Worm (Caenorhabditis elegans) whole organism, young adult: Measurements from ENCODE around the gene cld-9.
A peak's percentile ranks its signal among the peaks of the same experiment; 100 is the strongest.

Source experiments
- B0019.2 ChIP-seq: fragments of 200-800 bp; sonication (Bioruptor generic); conservative IDR thresholded peaks from 2 replicates; pipeline ENCODE4 v1.3.6; 2022; ENCODE audit warnings: missing genetic modification reagents, missing genetic modification characterization, missing compliant biosample characterization
- D2030.7 ChIP-seq: fragments of 200-800 bp; sonication (Bioruptor generic); IDR thresholded peaks from 2 replicates; pipeline ENCODE4 v1.3.6; 2022; ENCODE audit warnings: missing genetic modification reagents, missing genetic modification characterization, missing compliant biosample characterization
- F23B12.7 ChIP-seq: sonication (generic microtip); optimal IDR thresholded peaks from 2 replicates; lab custom pipeline; 2017; ENCODE audit warnings: missing genetic modification characterization, mild to moderate bottlenecking, missing compliant biosample characterization, antibody characterized with exemption, moderate library complexity; ENCODE audit not compliant: insufficient read depth
- F33H1.4 ChIP-seq: fragments of 200-800 bp; sonication (Bioruptor generic); IDR thresholded peaks from 2 replicates; pipeline ENCODE4 v1.3.6; 2022; ENCODE audit warnings: missing genetic modification reagents, missing genetic modification characterization, missing compliant biosample characterization
- F37B4.10 ChIP-seq: fragments of 200-800 bp; sonication (Bioruptor generic); IDR thresholded peaks from 2 replicates; pipeline ENCODE4 v1.3.6; 2022; ENCODE audit warnings: missing genetic modification characterization, missing compliant biosample characterization
- F49E8.2 ChIP-seq: sonication (generic microtip); optimal IDR thresholded peaks from 3 replicates; lab custom pipeline; 2017; ENCODE audit warnings: missing genetic modification characterization, mild to moderate bottlenecking, missing compliant biosample characterization, antibody characterized with exemption, moderate library complexity; ENCODE audit not compliant: insufficient read depth
- F57A8.1 ChIP-seq: fragments of 200-800 bp; sonication (Bioruptor generic); optimal IDR thresholded peaks from 2 replicates; lab custom pipeline; 2018; ENCODE audit warnings: mild to moderate bottlenecking, missing genetic modification characterization, moderate library complexity, missing compliant biosample characterization
- F57C9.4 ChIP-seq: sonication (generic microtip); optimal IDR thresholded peaks from 2 replicates; lab custom pipeline; 2017; ENCODE audit warnings: mild to moderate bottlenecking, missing genetic modification characterization, missing compliant biosample characterization
- Y67H2A.10 ChIP-seq: fragments of 200-800 bp; sonication (Bioruptor generic); conservative IDR thresholded peaks from 2 replicates; pipeline ENCODE4 v1.3.6; 2022; ENCODE audit warnings: missing genetic modification reagents, missing genetic modification characterization, missing compliant biosample characterization
- ZK185.1 ChIP-seq: sonication (generic microtip); optimal IDR thresholded peaks from 2 replicates; lab custom pipeline; 2016; ENCODE audit warnings: mild to moderate bottlenecking, missing genetic modification characterization, missing compliant biosample characterization; ENCODE audit not compliant: poor library complexity, severe bottlenecking
- athp-1 ChIP-seq: sonication (generic microtip); optimal IDR thresholded peaks from 2 replicates; lab custom pipeline; 2017; ENCODE audit warnings: mild to moderate bottlenecking, missing genetic modification characterization, missing compliant biosample characterization
- bed-2 ChIP-seq: fragments of 200-800 bp; sonication (Bioruptor generic); IDR thresholded peaks from 2 replicates; pipeline ENCODE4 v1.3.6; 2022; ENCODE audit warnings: missing genetic modification reagents, missing genetic modification characterization, missing compliant biosample characterization
- ceh-40 ChIP-seq: fragments of 200-800 bp; sonication (Bioruptor generic); IDR thresholded peaks from 2 replicates; pipeline ENCODE4 v1.3.6; 2022; ENCODE audit warnings: missing genetic modification characterization, missing compliant biosample characterization
- dox-1 ChIP-seq: fragments of 200-800 bp; sonication (Bioruptor generic); IDR thresholded peaks from 2 replicates; pipeline ENCODE4 v1.3.6; 2022; ENCODE audit warnings: missing genetic modification reagents, missing genetic modification characterization, missing compliant biosample characterization
- dpl-1 ChIP-seq: fragments of 150-350 bp; optimal IDR thresholded peaks from 2 replicates; lab custom pipeline; 2014; ENCODE audit warnings: missing biosample characterization, missing genetic modification reagents, missing genetic modification characterization
- efl-1 ChIP-seq: fragments of 150-350 bp; optimal IDR thresholded peaks from 2 replicates; lab custom pipeline; 2014; ENCODE audit warnings: missing biosample characterization, missing genetic modification reagents, missing genetic modification characterization
- egl-44 ChIP-seq: fragments of 200-800 bp; sonication (Bioruptor generic); IDR thresholded peaks from 2 replicates; pipeline ENCODE4 v1.3.6; 2022; ENCODE audit warnings: missing genetic modification reagents, missing genetic modification characterization, missing compliant biosample characterization
- fkh-3 ChIP-seq: sonication (generic microtip); optimal IDR thresholded peaks from 2 replicates; lab custom pipeline; 2016; ENCODE audit warnings: mild to moderate bottlenecking, missing genetic modification characterization, missing compliant biosample characterization
- hrde-1 ChIP-seq: sonication (generic microtip); optimal IDR thresholded peaks from 2 replicates; lab custom pipeline; 2016; ENCODE audit warnings: missing genetic modification characterization, mild to moderate bottlenecking, missing compliant biosample characterization, moderate library complexity, missing genotype, missing genetic modification reagents, borderline replicate concordance
- hsf-1 ChIP-seq: fragments of 200-800 bp; sonication (Bioruptor generic); IDR thresholded peaks from 2 replicates; pipeline ENCODE4 v1.3.6; 2022; ENCODE audit warnings: missing genetic modification reagents, missing genetic modification characterization, missing compliant biosample characterization
- madf-10 ChIP-seq: sonication (generic microtip); optimal IDR thresholded peaks from 2 replicates; lab custom pipeline; 2016; ENCODE audit warnings: mild to moderate bottlenecking, missing genetic modification characterization, missing compliant biosample characterization
- madf-3 ChIP-seq: fragments of 200-800 bp; sonication (Bioruptor generic); IDR thresholded peaks from 2 replicates; pipeline ENCODE4 v1.3.6; 2022; ENCODE audit warnings: missing genetic modification reagents, missing genetic modification characterization, missing compliant biosample characterization
- madf-8 ChIP-seq: fragments of 200-800 bp; sonication (Bioruptor generic); conservative IDR thresholded peaks from 2 replicates; pipeline ENCODE4 v1.3.6; 2022; ENCODE audit warnings: missing genetic modification reagents, missing genetic modification characterization, missing compliant biosample characterization
- nhr-120 ChIP-seq: fragments of 200-800 bp; sonication (Bioruptor generic); IDR thresholded peaks from 2 replicates; pipeline ENCODE4 v1.3.6; 2022; ENCODE audit warnings: missing genetic modification characterization, missing compliant biosample characterization
- nhr-27 ChIP-seq: fragments of 200-800 bp; sonication (Bioruptor generic); optimal IDR thresholded peaks from 2 replicates; lab custom pipeline; 2018; ENCODE audit warnings: mild to moderate bottlenecking, missing genetic modification characterization, moderate library complexity, missing compliant biosample characterization
- nhr-80 ChIP-seq: sonication (generic microtip); optimal IDR thresholded peaks from 2 replicates; lab custom pipeline; 2016; ENCODE audit warnings: missing genetic modification characterization, missing compliant biosample characterization
- nhr-90 ChIP-seq: sonication (generic microtip); optimal IDR thresholded peaks from 2 replicates; lab custom pipeline; 2016; ENCODE audit warnings: missing genotype, mild to moderate bottlenecking, missing genetic modification characterization, missing compliant biosample characterization
- sea-2 ChIP-seq: fragments of 200-800 bp; sonication (Bioruptor generic); IDR thresholded peaks from 2 replicates; pipeline ENCODE4 v1.3.6; 2022; ENCODE audit warnings: missing genetic modification characterization, missing compliant biosample characterization
- somi-1 ChIP-seq: fragments of 200-800 bp; sonication (Bioruptor generic); optimal IDR thresholded peaks from 2 replicates; lab custom pipeline; 2018; ENCODE audit warnings: mild to moderate bottlenecking, missing genetic modification characterization, missing compliant biosample characterization
- unc-62 ChIP-seq: fragments of 150-350 bp; optimal IDR thresholded peaks from 2 replicates; lab custom pipeline; 2014; ENCODE audit warnings: missing biosample characterization, missing genetic modification reagents, missing genetic modification characterization
- xnd-1 ChIP-seq: sonication (generic microtip); optimal IDR thresholded peaks from 2 replicates; lab custom pipeline; 2016; ENCODE audit warnings: missing genotype, missing genetic modification reagents, missing genetic modification characterization, missing compliant biosample characterization
- zfh-2 ChIP-seq: fragments of 200-800 bp; sonication (Bioruptor generic); conservative IDR thresholded peaks from 2 replicates; pipeline ENCODE4 v1.3.6; 2022; ENCODE audit warnings: missing genetic modification reagents, missing genetic modification characterization, missing compliant biosample characterization
- zim-3 ChIP-seq: sonication (generic microtip); optimal IDR thresholded peaks from 2 replicates; lab custom pipeline; 2017; ENCODE audit warnings: mild to moderate bottlenecking, missing genetic modification characterization, moderate library complexity, missing compliant biosample characterization
- ztf-26 ChIP-seq: sonication (generic microtip); optimal IDR thresholded peaks from 2 replicates; lab custom pipeline; 2017; ENCODE audit warnings: missing genetic modification characterization, missing compliant biosample characterization

The cld-9 gene

ce11 chrV:13785767-13786166 lies 34.1 kb upstream of the cld-9 start:
- no peak for TF ChIP-seq athp-1 (tag; lab: Kevin White, UChicago)
- no peak for TF ChIP-seq F57A8.1 (GFP tag; lab: Kevin White, UChicago)
- no peak for TF ChIP-seq B0019.2 (GFP tag; lab: Robert Waterston, UW)
- TF ChIP-seq unc-62 (GFP tag; lab: Kevin White, UChicago) = no peak
- TF ChIP-seq ceh-40 = no peak
- no peak for TF ChIP-seq bed-2
- TF ChIP-seq sea-2 = no peak
- no peak for TF ChIP-seq xnd-1
- TF ChIP-seq F37B4.10 (GFP tag; lab: Robert Waterston, UW) = no peak
- TF ChIP-seq ztf-26 (tag; lab: Kevin White, UChicago) = no peak
- TF ChIP-seq nhr-27 = no peak
- TF ChIP-seq zim-3 (tag; lab: Kevin White, UChicago) = no peak
- no peak for TF ChIP-seq egl-44 (GFP tag; lab: Robert Waterston, UW)
- no peak for TF ChIP-seq zfh-2 (GFP tag; lab: Robert Waterston, UW)
- TF ChIP-seq madf-8 (GFP tag; lab: Robert Waterston, UW) = no peak
- no peak for TF ChIP-seq Y67H2A.10 (GFP tag; lab: Robert Waterston, UW)
- TF ChIP-seq madf-3 = no peak
- no peak for TF ChIP-seq nhr-120 (GFP tag; lab: Robert Waterston, UW)
- TF ChIP-seq nhr-90 (tag; lab: Kevin White, UChicago) = no peak
- no peak for TF ChIP-seq F33H1.4 (GFP tag; lab: Robert Waterston, UW)

ce11 chrV:13782190-13782589 lies 30.5 kb upstream of the cld-9 start, which contains the start of gene decr-1.1:
decr-1.1 (plus strand) TSS chrV:13782399.
- TF ChIP-seq ZK185.1 (tag; lab: Kevin White, UChicago) (peak; percentile 25), nhr-80 (tag; lab: Kevin White, UChicago) (peak; percentile 30), dpl-1 (GFP tag; lab: Kevin White, UChicago) (no peak), dox-1 (GFP tag; lab: Robert Waterston, UW) (0 out of 2 replicates have a peak, but pooled peaks have one; percentile 18), F57C9.4 (tag; lab: Kevin White, UChicago) (no peak), D2030.7 (GFP tag; lab: Robert Waterston, UW) (no peak), somi-1 (GFP tag; lab: Kevin White, UChicago) (no peak), efl-1 (GFP tag; lab: Kevin White, UChicago) (no peak), fkh-3 (tag; lab: Kevin White, UChicago) (no peak), F23B12.7 (tag; lab: Kevin White, UChicago) (no peak)

ce11 chrV:13780902-13781301 lies 29.2 kb upstream of the cld-9 start:
- TF ChIP-seq F49E8.2 (tag; lab: Kevin White, UChicago) = no peak

- TF ChIP-seq hrde-1 (no peak), madf-10 (no peak), efl-1 (GFP tag; lab: Kevin White, UChicago) (no peak), hsf-1 (GFP tag; lab: Robert Waterston, UW) (no peak), nhr-90 (tag; lab: Kevin White, UChicago) (no peak)
Measured at ce11 chrV:13777857-13778256, 26.2 kb upstream of the cld-9 start, which contains the start of gene F53C11.9. F53C11.9 (plus strand) TSS chrV:13778015.
